Fruit fly (Drosophila melanogaster) S2 (cell line): ENCODE measurements around the gene Or85f.

Source experiments
- CG8478 ChIP-seq: fragments of >200 bp; optimal IDR thresholded peaks from 2 replicates; lab custom pipeline; 2018
- CTCF ChIP-seq, 2 experiments: fragments of >200 bp; optimal IDR thresholded peaks; 2 replicates each; lab custom pipeline; 2018

DNA sequence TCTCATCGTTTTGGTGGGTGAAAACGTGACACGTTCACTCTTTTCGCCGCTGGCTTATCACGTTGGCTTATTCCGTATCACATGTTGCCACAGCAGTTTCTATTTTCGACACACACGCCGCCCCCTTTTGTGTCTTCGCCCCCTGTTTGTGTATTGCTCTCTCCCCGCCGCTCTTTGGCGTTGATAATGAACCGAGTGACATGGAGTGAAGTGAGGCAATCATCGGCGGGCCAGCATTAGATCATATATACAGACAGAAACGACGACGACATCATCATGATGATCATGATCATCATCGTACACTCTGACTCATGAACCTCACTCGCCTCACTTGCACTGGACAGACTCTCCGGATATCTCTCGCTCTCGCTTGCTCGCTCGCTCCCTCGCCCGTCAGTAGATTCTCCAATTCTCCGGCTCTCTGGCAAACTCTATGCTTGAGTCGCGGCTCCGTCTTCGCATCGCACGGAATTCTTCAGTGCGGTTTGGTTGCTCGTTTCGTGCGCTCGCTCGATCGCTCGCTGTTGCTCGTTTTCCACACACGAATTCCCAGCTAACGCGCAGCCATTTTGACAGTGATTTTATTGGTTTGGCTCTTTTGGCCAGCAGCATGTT lies 38.5 kb downstream of the Or85f start:
- no peak for TF ChIP-seq CTCF (optimal IDR thresholded peaks at IDR 0.05; lab: Kevin White, UChicago)
- TF ChIP-seq CG8478 (lab: Kevin White, UChicago): no peak
